Fruit fly (Drosophila melanogaster) Kc167 (cell line): ENCODE data around the gene dyl.

Source experiments
- Myc ChIP-seq: fragments of >200 bp; optimal IDR thresholded peaks from 2 replicates; lab custom pipeline; 2017; ENCODE audit warnings: missing external identifiers
- h ChIP-seq: fragments of >200 bp; optimal IDR thresholded peaks from 3 replicates; lab custom pipeline; 2018; ENCODE audit warnings: missing external identifiers
- insv ChIP-seq: fragments of >200 bp; optimal IDR thresholded peaks from 3 replicates; lab custom pipeline; 2018; ENCODE audit warnings: missing external identifiers
- psq ChIP-seq: fragments of >200 bp; optimal IDR thresholded peaks from 2 replicates; lab custom pipeline; 2017; ENCODE audit warnings: missing external identifiers

DNA sequence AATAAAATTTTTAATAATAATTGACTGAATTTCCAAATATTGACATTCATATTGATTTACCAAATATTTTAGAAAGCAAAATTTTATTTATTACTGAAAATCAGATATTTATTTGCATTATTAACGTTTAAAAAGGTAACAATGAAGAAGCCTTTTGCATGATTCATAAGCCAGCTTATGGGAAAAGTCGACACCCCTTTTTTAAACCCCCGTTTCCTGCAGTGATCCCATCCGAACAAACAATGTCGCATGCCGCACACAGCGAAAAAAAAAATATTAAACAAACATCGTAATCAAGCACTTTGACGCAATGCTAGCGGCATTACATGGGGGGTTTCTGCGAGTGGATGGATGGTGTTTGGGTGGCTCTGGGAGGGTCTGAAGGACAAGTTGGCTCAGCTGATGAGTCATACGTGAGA, 46.1 kb upstream of the dyl start:
- no peak for TF ChIP-seq Myc
- TF ChIP-seq h (lab: Kevin White, UChicago): no peak
- no peak for TF ChIP-seq insv (lab: Kevin White, UChicago)
- TF ChIP-seq psq (lab: Kevin White, UChicago): no peak
